Fruit fly (Drosophila melanogaster) whole organism, embryonic: Measurements from ENCODE around the gene mts.

ENCODE experiments used
- BtbVII ChIP-seq: fragments of 200-800 bp; sonication (Bioruptor generic); optimal IDR thresholded peaks from 3 replicates; lab custom pipeline; 2017; ENCODE audit warnings: missing biosample characterization, mild to moderate bottlenecking, missing genetic modification characterization
- CG10147 ChIP-seq: fragments of 200-800 bp; sonication (Bioruptor generic); optimal IDR thresholded peaks from 2 replicates; lab custom pipeline; 2019; ENCODE audit warnings: missing biosample characterization, mild to moderate bottlenecking, missing genetic modification characterization, moderate library complexity
- CG10462 ChIP-seq: fragments of 200-800 bp; sonication (Bioruptor generic); optimal IDR thresholded peaks from 2 replicates; lab custom pipeline; 2016; ENCODE audit warnings: missing biosample characterization, missing genetic modification characterization
- CG10543 ChIP-seq: fragments of 200-800 bp; sonication (Bioruptor generic); optimal IDR thresholded peaks from 3 replicates; lab custom pipeline; 2017; ENCODE audit warnings: missing biosample characterization, mild to moderate bottlenecking, missing genetic modification characterization, moderate library complexity
- CG12659 ChIP-seq: fragments of 200-800 bp; sonication (Bioruptor generic); optimal IDR thresholded peaks from 3 replicates; lab custom pipeline; 2017; ENCODE audit warnings: mild to moderate bottlenecking, missing biosample characterization, missing genetic modification reagents, missing genetic modification characterization
- CG12744 ChIP-seq: fragments of 200-800 bp; sonication (Bioruptor generic); optimal IDR thresholded peaks from 2 replicates; lab custom pipeline; 2016; ENCODE audit warnings: missing biosample characterization, missing genetic modification characterization
- CG12942 ChIP-seq: fragments of 200-800 bp; sonication (Bioruptor generic); optimal IDR thresholded peaks from 3 replicates; lab custom pipeline; 2016; ENCODE audit warnings: missing biosample characterization, missing genetic modification characterization
- CG14860 ChIP-seq: fragments of 200-800 bp; sonication (Bioruptor generic); IDR thresholded peaks from 3 replicates; pipeline ENCODE4 v1.3.6; 2022; ENCODE audit warnings: missing biosample characterization, missing genetic modification characterization; ENCODE audit not compliant: partially characterized antibody
- CG15514 ChIP-seq: fragments of 200-800 bp; sonication (Bioruptor generic); optimal IDR thresholded peaks from 3 replicates; lab custom pipeline; 2017; ENCODE audit warnings: missing biosample characterization, missing genetic modification characterization, mild to moderate bottlenecking, moderate library complexity, missing genetic modification reagents
- CG15696 ChIP-seq: fragments of 200-800 bp; sonication (Bioruptor generic); optimal IDR thresholded peaks from 2 replicates; lab custom pipeline; 2019; ENCODE audit warnings: missing biosample characterization, mild to moderate bottlenecking, missing genetic modification characterization, moderate library complexity
- CG17186 ChIP-seq: fragments of 200-800 bp; sonication (Bioruptor generic); optimal IDR thresholded peaks from 3 replicates; lab custom pipeline; 2017; ENCODE audit warnings: missing biosample characterization, missing genetic modification reagents, missing genetic modification characterization
- CG17802 ChIP-seq: fragments of 200-800 bp; sonication (Bioruptor generic); optimal IDR thresholded peaks from 2 replicates; lab custom pipeline; 2018; ENCODE audit warnings: missing biosample characterization, mild to moderate bottlenecking, missing genetic modification characterization, moderate library complexity
- CG18262 ChIP-seq: fragments of 200-800 bp; optimal IDR thresholded peaks from 3 replicates; lab custom pipeline; 2019; ENCODE audit warnings: missing biosample characterization, mild to moderate bottlenecking, missing genetic modification characterization, moderate library complexity
- CG2116 ChIP-seq: fragments of 200-800 bp; sonication (Bioruptor generic); optimal IDR thresholded peaks from 3 replicates; lab custom pipeline; 2018; ENCODE audit warnings: missing biosample characterization, mild to moderate bottlenecking, missing genetic modification characterization
- CG2678 ChIP-seq: fragments of 200-800 bp; sonication (Bioruptor generic); optimal IDR thresholded peaks from 3 replicates; lab custom pipeline; 2019; ENCODE audit warnings: missing biosample characterization, mild to moderate bottlenecking, missing genetic modification characterization, moderate library complexity
- CG32532 ChIP-seq: fragments of 200-800 bp; sonication (Bioruptor generic); IDR thresholded peaks from 2 replicates; pipeline ENCODE4 v1.3.6; 2022; ENCODE audit warnings: missing biosample characterization, missing genetic modification characterization
- CG32772 ChIP-seq: fragments of 200-800 bp; sonication (Bioruptor generic); IDR thresholded peaks from 2 replicates; pipeline ENCODE4 v1.3.6; 2022; ENCODE audit warnings: missing biosample characterization, missing genetic modification characterization
- CG34422 ChIP-seq: fragments of 200-800 bp; sonication (Bioruptor generic); IDR thresholded peaks from 3 replicates; pipeline ENCODE4 v1.3.6; 2022; ENCODE audit warnings: missing biosample characterization, missing genetic modification characterization
- CG4707 ChIP-seq: fragments of 200-800 bp; sonication (Bioruptor generic); optimal IDR thresholded peaks from 2 replicates; lab custom pipeline; 2018; ENCODE audit warnings: missing biosample characterization, mild to moderate bottlenecking, missing genetic modification characterization, moderate library complexity
- CG8290 ChIP-seq, 3 experiments: fragments of 200-800 bp; sonication (Bioruptor generic); optimal IDR thresholded peaks; 2 replicates each; lab custom pipeline; 2016 to 2019; ENCODE audit warnings: missing biosample characterization in 3 of 3, missing genetic modification characterization in 3 of 3, mild to moderate bottlenecking in 2 of 3, moderate library complexity in 1 of 3
- D ChIP-seq, 2 experiments: fragments of 200-800 bp in 1 of 2; fragments of >200 bp in 1 of 2; sonication (Bioruptor generic) in 1 of 2; optimal IDR thresholded peaks; 2 replicates in 1 of 2; 3 replicates in 1 of 2; lab custom pipeline; 2017; ENCODE audit warnings: mild to moderate bottlenecking in 1 of 2, missing biosample characterization in 1 of 2, missing genetic modification characterization in 1 of 2, missing genetic modification reagents in 1 of 2
- Eip74EF ChIP-seq, 2 experiments: fragments of 200-800 bp in 1 of 2; fragments of >200 bp in 1 of 2; sonication (Bioruptor generic) in 1 of 2; optimal IDR thresholded peaks; 2 replicates each; lab custom pipeline; 2017 to 2019; ENCODE audit warnings: missing biosample characterization in 2 of 2, missing genetic modification characterization in 2 of 2, mild to moderate bottlenecking in 1 of 2, moderate library complexity in 1 of 2
- Ets65A ChIP-seq: fragments of 200-800 bp; sonication (Bioruptor generic); peaks from one replicate; lab custom pipeline; 2016; ENCODE audit warnings: missing biosample characterization, missing genetic modification characterization
- GATAe ChIP-seq: fragments of 200-800 bp; sonication (Bioruptor generic); conservative IDR thresholded peaks from 2 replicates; pipeline ENCODE4 v1.3.6; 2022; ENCODE audit warnings: missing biosample characterization, missing genetic modification characterization
- Gug ChIP-seq: fragments of 200-800 bp; sonication (Bioruptor generic); IDR thresholded peaks from 4 replicates; pipeline ENCODE4 v1.3.6; 2022; ENCODE audit warnings: missing biosample characterization, missing genetic modification characterization
- Hmr ChIP-seq: fragments of 200-800 bp; sonication (Bioruptor generic); optimal IDR thresholded peaks from 3 replicates; lab custom pipeline; 2017; ENCODE audit warnings: mild to moderate bottlenecking, missing biosample characterization, missing genetic modification reagents, missing genetic modification characterization
- Hr78 ChIP-seq, 2 experiments: fragments of 200-800 bp in 1 of 2; fragments of >200 bp in 1 of 2; sonication (Bioruptor generic) in 1 of 2; optimal IDR thresholded peaks; 2 replicates each; lab custom pipeline; 2017 to 2019; ENCODE audit warnings: missing biosample characterization in 2 of 2, missing genetic modification characterization in 2 of 2, mild to moderate bottlenecking in 1 of 2, moderate library complexity in 1 of 2
- Opbp ChIP-seq: fragments of 200-800 bp; sonication (Bioruptor generic); IDR thresholded peaks from 3 replicates; pipeline ENCODE4 v1.3.6; 2022; ENCODE audit warnings: missing biosample characterization, missing genetic modification characterization; ENCODE audit not compliant: partially characterized antibody
- Pdp1 ChIP-seq, 2 experiments: fragments of 200-800 bp; sonication (Bioruptor generic); optimal IDR thresholded peaks; 3 replicates each; lab custom pipeline; 2016; ENCODE audit warnings: missing biosample characterization in 2 of 2, missing genetic modification characterization in 2 of 2, mild to moderate bottlenecking in 1 of 2, moderate library complexity in 1 of 2
- Ssrp ChIP-seq: fragments of 200-800 bp; sonication (Bioruptor generic); optimal IDR thresholded peaks from 2 replicates; lab custom pipeline; 2018; ENCODE audit warnings: missing biosample characterization, mild to moderate bottlenecking, missing genetic modification characterization, moderate library complexity
- ac ChIP-seq: fragments of 200-800 bp; sonication (Bioruptor generic); optimal IDR thresholded peaks from 3 replicates; lab custom pipeline; 2017; ENCODE audit warnings: missing biosample characterization, mild to moderate bottlenecking, missing genetic modification characterization
- bowl ChIP-seq: fragments of 200-800 bp; sonication (Bioruptor generic); IDR thresholded peaks from 2 replicates; pipeline ENCODE4 v1.3.6; 2022; ENCODE audit warnings: missing biosample characterization, missing genetic modification characterization
- chif ChIP-seq, 2 experiments: fragments of 200-800 bp; sonication (Bioruptor generic); optimal IDR thresholded peaks; 3 replicates each; lab custom pipeline; 2016; ENCODE audit warnings: missing biosample characterization in 2 of 2, missing genetic modification characterization in 2 of 2
- croc ChIP-seq: fragments of 200-800 bp; sonication (Bioruptor generic); conservative IDR thresholded peaks from 3 replicates; pipeline ENCODE4 v1.3.6; 2022; ENCODE audit warnings: missing biosample characterization, missing genetic modification characterization
- dimm ChIP-seq: fragments of 200-800 bp; sonication (Bioruptor generic); IDR thresholded peaks from 2 replicates; pipeline ENCODE4 v1.3.6; 2022; ENCODE audit warnings: missing biosample characterization, missing genetic modification characterization
- esg ChIP-seq: fragments of 200-800 bp; sonication (Bioruptor generic); conservative IDR thresholded peaks from 2 replicates; pipeline ENCODE4 v1.3.6; 2022; ENCODE audit warnings: missing biosample characterization, missing genetic modification characterization
- exex ChIP-seq: fragments of 200-800 bp; sonication (Bioruptor generic); optimal IDR thresholded peaks from 4 replicates; lab custom pipeline; 2018; ENCODE audit warnings: missing biosample characterization, mild to moderate bottlenecking, missing genetic modification characterization, moderate library complexity
- grau ChIP-seq: fragments of 200-800 bp; optimal IDR thresholded peaks from 3 replicates; lab custom pipeline; 2019; ENCODE audit warnings: missing biosample characterization, mild to moderate bottlenecking, missing genetic modification characterization, moderate library complexity
- jumu ChIP-seq: fragments of 200-800 bp; sonication (Bioruptor generic); optimal IDR thresholded peaks from 3 replicates; lab custom pipeline; 2016; ENCODE audit warnings: missing biosample characterization, missing genetic modification characterization
- lab ChIP-seq: fragments of 200-800 bp; sonication (Bioruptor generic); optimal IDR thresholded peaks from 3 replicates; lab custom pipeline; 2017; ENCODE audit warnings: missing biosample characterization, missing genetic modification characterization, mild to moderate bottlenecking, moderate library complexity, missing genetic modification reagents
- run ChIP-seq: fragments of 200-800 bp; sonication (Bioruptor generic); optimal IDR thresholded peaks from 3 replicates; lab custom pipeline; 2018; ENCODE audit warnings: missing biosample characterization, mild to moderate bottlenecking, missing genetic modification characterization
- sd ChIP-seq: fragments of 200-800 bp; sonication (Bioruptor generic); optimal IDR thresholded peaks from 3 replicates; lab custom pipeline; 2018; ENCODE audit warnings: missing biosample characterization, mild to moderate bottlenecking, missing genetic modification characterization, moderate library complexity
- sens-2 ChIP-seq: fragments of 200-800 bp; sonication (Bioruptor generic); IDR thresholded peaks from 2 replicates; pipeline ENCODE4 v1.3.6; 2022; ENCODE audit warnings: missing biosample characterization, missing genetic modification characterization
- unc-4 ChIP-seq: fragments of 200-800 bp; sonication (Bioruptor generic); IDR thresholded peaks from 2 replicates; pipeline ENCODE4 v1.3.6; 2022; ENCODE audit warnings: missing biosample characterization, missing genetic modification characterization; ENCODE audit not compliant: partially characterized antibody

The mts gene

DNA sequence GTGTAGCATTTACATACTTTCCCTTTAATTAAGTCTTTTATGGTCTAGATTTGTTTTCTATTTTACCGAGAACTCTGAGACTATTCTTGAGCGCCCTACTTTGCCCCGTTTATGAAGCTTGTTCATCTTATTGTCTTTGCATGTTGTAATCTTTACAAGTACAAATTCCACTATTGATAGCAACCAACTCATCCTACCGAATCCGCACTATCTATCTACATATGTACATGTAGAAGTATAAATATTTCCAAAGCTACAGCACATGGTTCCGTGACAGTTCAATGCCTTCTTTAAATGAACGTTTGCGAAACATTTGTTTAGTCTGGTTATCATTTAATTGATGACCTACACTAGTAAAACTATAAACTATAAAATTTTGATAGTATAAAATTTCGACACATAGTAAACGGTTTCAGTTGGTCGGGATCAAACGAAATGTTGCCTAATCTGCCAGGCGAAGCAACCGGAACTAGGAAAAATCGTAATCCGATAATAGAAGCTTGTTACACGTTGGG is 38.4 kb upstream of the mts start (continued):
- TF ChIP-seq jumu (no peak), CG17186 (no peak), bowl (GFP tag; lab: Robert Waterston, UW) (no peak), Ssrp (tag; lab: Kevin White, UChicago) (no peak), Pdp1 (GFP tag; optimal IDR thresholded peaks at IDR 0.05; lab: Kevin White, UChicago) (peak in 1 of 2 experiments; percentile 62), D (optimal IDR thresholded peaks at IDR 0.05; lab: Kevin White, UChicago) (no peak), D (GFP tag; optimal IDR thresholded peaks at IDR 0.05; lab: Kevin White, UChicago) (no peak), Eip74EF (GFP tag; optimal IDR thresholded peaks at IDR 0.05; lab: Kevin White, UChicago) (peak in 1 of 2 experiments; percentile 54), croc (GFP tag; lab: Robert Waterston, UW) (no peak), CG18262 (no peak), unc-4 (no peak), ac (GFP tag; lab: Kevin White, UChicago) (no peak), CG32532 (no peak)

DNA sequence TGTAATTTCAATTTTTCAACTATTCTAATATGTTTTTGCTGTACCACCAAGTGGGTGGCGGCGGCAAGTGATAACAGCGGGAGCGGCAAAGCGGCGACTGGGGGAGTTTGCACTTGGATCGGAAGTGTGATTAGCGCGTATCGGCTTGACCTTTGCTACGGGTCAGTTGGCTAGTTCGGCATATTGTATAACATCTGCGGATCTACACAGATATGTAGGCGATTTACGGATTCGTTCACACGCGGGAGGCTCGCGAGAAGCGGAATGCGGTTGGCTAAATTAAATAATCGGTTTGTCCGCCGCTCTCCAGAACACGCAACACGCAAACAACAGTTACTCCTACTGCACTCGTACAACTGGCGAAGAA is 37.4 kb upstream of the mts start:
- no peak for TF ChIP-seq sens-2
- no peak for TF ChIP-seq CG17802 (tag; lab: Kevin White, UChicago)
- no peak for TF ChIP-seq exex
- peak; percentile 19 for TF ChIP-seq sd (tag; lab: Kevin White, UChicago)
- TF ChIP-seq CG4707 (GFP tag; lab: Kevin White, UChicago) = no peak
- TF ChIP-seq CG12744 (GFP tag; lab: Kevin White, UChicago) = no peak
- TF ChIP-seq CG12942 = no peak
- no peak for TF ChIP-seq run (tag; lab: Kevin White, UChicago)
- TF ChIP-seq Opbp = 0 out of 3 replicates have a peak, but pooled peaks have one; percentile 37
- no peak for TF ChIP-seq CG14860 (GFP tag; lab: Robert Waterston, UW)
- TF ChIP-seq Pdp1 (GFP tag; optimal IDR thresholded peaks at IDR 0.05; lab: Kevin White, UChicago) = peak in 1 of 2 experiments; percentile 87
- TF ChIP-seq CG8290 (GFP tag; optimal IDR thresholded peaks at IDR 0.05; lab: Kevin White, UChicago) = no peak
- no peak for TF ChIP-seq CG8290 (tag; optimal IDR thresholded peaks at IDR 0.05; lab: Kevin White, UChicago)
- TF ChIP-seq BtbVII = no peak
- TF ChIP-seq CG15696 (tag; lab: Kevin White, UChicago) = no peak
- TF ChIP-seq CG32772 (GFP tag; lab: Robert Waterston, UW) = no peak
- TF ChIP-seq Hr78 (GFP tag; optimal IDR thresholded peaks at IDR 0.05; lab: Kevin White, UChicago) = peak in 1 of 2 experiments; percentile 74
- no peak for TF ChIP-seq dimm
- TF ChIP-seq esg (GFP tag; lab: Robert Waterston, UW) = no peak
- TF ChIP-seq CG12659 = no peak

DNA sequence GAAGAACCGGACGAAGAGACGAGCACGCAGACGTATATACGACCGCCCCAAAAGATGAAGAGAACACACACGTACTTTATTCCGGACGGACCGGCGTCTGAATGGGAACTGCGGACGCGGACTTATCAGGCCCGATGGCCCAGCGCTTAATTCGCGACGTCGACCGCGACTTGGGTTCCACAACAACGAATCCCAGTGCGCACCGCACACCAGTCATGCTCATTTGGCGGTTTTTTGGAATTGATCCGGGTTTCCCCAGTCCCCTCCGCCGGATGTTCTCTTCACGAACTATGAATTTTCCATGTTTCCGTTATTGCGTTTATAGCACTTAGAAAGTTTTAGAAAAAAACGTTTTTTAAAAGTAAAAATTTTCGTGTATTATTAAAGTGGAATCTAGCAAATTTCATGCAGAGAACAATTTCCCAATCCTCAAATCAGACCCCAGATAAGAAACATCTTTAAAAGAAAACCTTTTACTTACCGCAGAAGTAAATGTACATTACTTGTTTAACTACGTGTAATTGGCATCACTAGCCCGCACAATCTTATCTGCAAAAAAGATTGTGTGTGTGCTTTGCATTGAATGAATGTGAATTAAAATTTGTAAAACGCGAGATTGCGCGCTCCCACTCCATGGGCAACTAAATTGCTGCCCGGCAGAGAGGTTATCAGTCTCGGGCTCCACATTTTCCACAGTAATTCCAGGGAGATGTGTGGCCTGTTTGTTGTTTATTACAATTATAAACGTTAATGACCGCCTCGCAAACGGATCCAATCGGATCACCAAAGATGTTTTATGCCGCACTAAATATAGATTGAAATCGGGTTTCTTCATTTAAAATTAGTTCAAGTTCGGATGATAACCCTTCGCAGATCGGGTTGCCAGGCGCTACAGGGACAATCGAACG is 36.7 kb upstream of the mts start, which contains the start of gene CG7149:
TSS of gene CG7149 (minus strand) at position 110 of the 908 bp plus-strand sequence.
- TF ChIP-seq Ets65A (GFP tag; lab: Kevin White, UChicago) = peak; percentile 6
- peak; percentile 7 for TF ChIP-seq CG10147 (GFP tag; lab: Kevin White, UChicago)
- no peak for TF ChIP-seq CG10462 (GFP tag; lab: Kevin White, UChicago)
- peak; percentile 20 for TF ChIP-seq CG2678 (tag; lab: Kevin White, UChicago)
- TF ChIP-seq CG10543 (GFP tag; lab: Kevin White, UChicago) = peak; percentile 21
- TF ChIP-seq chif (GFP tag; optimal IDR thresholded peaks at IDR 0.05; lab: Kevin White, UChicago) = peak in 1 of 2 experiments; percentile 21
- peak; percentile 66 for TF ChIP-seq GATAe (GFP tag; lab: Robert Waterston, UW)
- TF ChIP-seq Gug (GFP tag; lab: Robert Waterston, UW) = no peak
- TF ChIP-seq CG17186 = no peak
- TF ChIP-seq CG34422 (GFP tag; lab: Robert Waterston, UW) = peak; percentile 56; the same call in 2 of the 3 replicates
- peak; percentile 2 for TF ChIP-seq CG2116 (GFP tag; lab: Kevin White, UChicago)
- peak; percentile 18 for TF ChIP-seq CG12659
- peak; percentile 13 for TF ChIP-seq grau (tag; lab: Kevin White, UChicago)
- peak; percentile 28 for TF ChIP-seq CG15514 (GFP tag; lab: Kevin White, UChicago)
- peak; percentile 46 for TF ChIP-seq lab
- TF ChIP-seq Hmr = peak; percentile 30
